Worm (Caenorhabditis elegans): ENCODE data around the gene ncx-5.

The ncx-5 gene

ce11 chrV:10440723-10441122 lies 49.2 kb downstream of the ncx-5 start, which contains the start of gene snf-10:
TSS of gene snf-10 (minus strand) at chrV:10440823.
- no peak for TF ChIP-seq lir-3 (tag; optimal IDR thresholded peaks at IDR 0.05)
- TF ChIP-seq vab-7 (GFP tag; IDR thresholded peaks at IDR 0.05): no peak
- TF ChIP-seq mdl-1 (tag; optimal IDR thresholded peaks at IDR 0.05): no peak
- TF ChIP-seq skn-1 (tag; optimal IDR thresholded peaks at IDR 0.05): no peak
- TF ChIP-seq nhr-41 (GFP tag; IDR thresholded peaks at IDR 0.05): no peak
- no peak for TF ChIP-seq Y5F2A.4 (GFP tag; optimal IDR thresholded peaks at IDR 0.05)
- TF ChIP-seq nhr-111 (GFP tag; optimal IDR thresholded peaks at IDR 0.05): no peak
- no peak for TF ChIP-seq ctbp-1 (GFP tag; IDR thresholded peaks at IDR 0.05)
- no peak for TF ChIP-seq daf-19 (GFP tag; conservative IDR thresholded peaks at IDR 0.05)
- TF ChIP-seq tag-97 (GFP tag; IDR thresholded peaks at IDR 0.05): no peak
- no peak for TF ChIP-seq ama-1 (optimal IDR thresholded peaks at IDR 0.05)
- no peak for TF ChIP-seq ztf-7 (tag; optimal IDR thresholded peaks at IDR 0.05)
- TF ChIP-seq T20F7.1 (GFP tag; optimal IDR thresholded peaks at IDR 0.05): no peak
- no peak for TF ChIP-seq lin-39 (tag; optimal IDR thresholded peaks at IDR 0.05)
- no peak for TF ChIP-seq mdt-29 (GFP tag; IDR thresholded peaks at IDR 0.05)
- no peak for TF ChIP-seq nhr-10 (tag; optimal IDR thresholded peaks at IDR 0.05)

ce11 chrV:10436612-10437011 lies 53.3 kb downstream of the ncx-5 start, which contains the start of gene set-22:
TSS of gene set-22 (plus strand) at chrV:10436912.
- no peak for TF ChIP-seq F26F4.8 (GFP tag; conservative IDR thresholded peaks at IDR 0.05)
- TF ChIP-seq gei-8 (GFP tag; optimal IDR thresholded peaks at IDR 0.05): no peak
- no peak for TF ChIP-seq hmg-1.1 (GFP tag; IDR thresholded peaks at IDR 0.05)
- TF ChIP-seq R02D3.7 (tag; optimal IDR thresholded peaks at IDR 0.05): no peak
- no peak for TF ChIP-seq snpc-1.2 (GFP tag; IDR thresholded peaks at IDR 0.05)
- TF ChIP-seq saeg-2 (GFP tag; IDR thresholded peaks at IDR 0.05): no peak
- TF ChIP-seq arid-1 (GFP tag; conservative IDR thresholded peaks at IDR 0.05): no peak
- no peak for TF ChIP-seq nhr-76 (tag; optimal IDR thresholded peaks at IDR 0.05)
- no peak for TF ChIP-seq ama-1 (optimal IDR thresholded peaks at IDR 0.05)
- no peak for TF ChIP-seq daf-8 (GFP tag; IDR thresholded peaks at IDR 0.05)
- no peak for TF ChIP-seq lin-38 (GFP tag; IDR thresholded peaks at IDR 0.05)
- no peak for TF ChIP-seq hlh-11 (tag; optimal IDR thresholded peaks at IDR 0.05)
- TF ChIP-seq pqm-1 (tag; optimal IDR thresholded peaks at IDR 0.05): no peak

All from whole organism, L4 larva.